Worm (Caenorhabditis elegans): ENCODE data around the gene F52F10.2.

DNA sequence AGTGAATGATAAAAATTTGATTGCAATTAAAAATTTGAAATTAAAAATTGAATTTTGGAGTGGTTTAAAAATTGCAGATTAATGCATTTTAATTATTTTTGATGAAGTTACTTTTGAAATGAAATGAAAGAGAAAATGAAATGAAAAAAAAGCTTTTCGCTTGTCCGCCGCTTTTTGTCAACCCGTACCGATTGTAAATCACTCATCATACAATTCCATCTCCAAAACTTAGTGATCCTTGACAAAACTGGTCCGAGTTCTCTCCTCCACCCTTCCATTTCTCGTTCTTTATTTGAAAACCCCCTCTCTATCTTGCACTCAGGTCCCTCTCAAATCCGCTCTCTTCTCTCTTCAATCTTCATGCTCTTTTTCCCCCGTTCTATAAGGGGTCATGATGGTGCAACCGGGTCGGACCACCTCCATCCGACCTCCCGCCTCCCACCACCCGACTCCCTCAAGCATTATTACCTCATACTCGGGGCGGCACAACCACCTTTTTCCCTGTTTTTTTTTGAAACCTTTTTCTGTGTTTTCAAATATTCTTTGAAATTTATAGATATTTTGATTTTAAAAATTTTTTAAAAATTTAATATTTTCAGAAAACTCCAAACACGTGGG lies 29.3 kb downstream of the F52F10.2 start:
- TF ChIP-seq daf-12 (tag; optimal IDR thresholded peaks at IDR 0.05), result no peak
- TF ChIP-seq fos-1 (tag; optimal IDR thresholded peaks at IDR 0.05), result no peak
- no peak for TF ChIP-seq ztf-11 (tag; optimal IDR thresholded peaks at IDR 0.05)
- TF ChIP-seq mdl-1 (tag; optimal IDR thresholded peaks at IDR 0.05), result no peak
- TF ChIP-seq nhr-28 (tag; optimal IDR thresholded peaks at IDR 0.05), result no peak
- no peak for TF ChIP-seq ZK546.5 (tag; optimal IDR thresholded peaks at IDR 0.05)
- no peak for TF ChIP-seq nhr-76 (tag; optimal IDR thresholded peaks at IDR 0.05)
